Worm (Caenorhabditis elegans) whole organism, early embryonic: ENCODE results near the gene ttr-3.

Experiments used
- F13C5.2 ChIP-seq: sonication (generic microtip); optimal IDR thresholded peaks from 2 replicates; lab custom pipeline; 2017; ENCODE audit warnings: mild to moderate bottlenecking, missing genetic modification characterization, inconsistent platforms, missing compliant biosample characterization
- aly-1 ChIP-seq: sonication (generic microtip); optimal IDR thresholded peaks from 2 replicates; lab custom pipeline; 2016; ENCODE audit warnings: missing genetic modification characterization, missing compliant biosample characterization
- ama-1 ChIP-seq: fragments of 150-350 bp; optimal IDR thresholded peaks from 2 replicates; lab custom pipeline; 2014
- ceh-13 ChIP-seq: fragments of 200-800 bp; sonication (Bioruptor generic); optimal IDR thresholded peaks from 2 replicates; lab custom pipeline; 2018; ENCODE audit warnings: mild to moderate bottlenecking, missing genetic modification characterization, missing compliant biosample characterization
- ceh-36 ChIP-seq: sonication (generic microtip); optimal IDR thresholded peaks from 2 replicates; lab custom pipeline; 2016; ENCODE audit warnings: missing genetic modification characterization, inconsistent platforms, missing compliant biosample characterization
- ets-7 ChIP-seq: sonication (generic microtip); optimal IDR thresholded peaks from 2 replicates; lab custom pipeline; 2016; ENCODE audit warnings: missing genotype, missing genetic modification characterization, missing compliant biosample characterization
- hmbx-1 ChIP-seq: sonication (generic microtip); optimal IDR thresholded peaks from 2 replicates; lab custom pipeline; 2016; ENCODE audit warnings: mild to moderate bottlenecking, missing genetic modification characterization, missing compliant biosample characterization
- hmg-4 ChIP-seq: fragments of 200-800 bp; sonication (Bioruptor generic); optimal IDR thresholded peaks from 2 replicates; lab custom pipeline; 2018; ENCODE audit warnings: mild to moderate bottlenecking, missing genetic modification characterization, missing compliant biosample characterization
- pes-1 ChIP-seq: fragments of 200-800 bp; sonication (Bioruptor generic); IDR thresholded peaks from 2 replicates; pipeline ENCODE4 v1.3.6; 2022; ENCODE audit warnings: missing genetic modification reagents, missing genetic modification characterization, missing compliant biosample characterization
- sea-1 ChIP-seq: fragments of 200-800 bp; sonication (Bioruptor generic); conservative IDR thresholded peaks from 2 replicates; pipeline ENCODE4 v1.3.6; 2022; ENCODE audit warnings: missing genetic modification characterization, missing compliant biosample characterization
- tbx-37 ChIP-seq: fragments of 200-800 bp; sonication (Bioruptor generic); conservative IDR thresholded peaks from 2 replicates; pipeline ENCODE4 v1.3.6; 2022; ENCODE audit warnings: missing genetic modification reagents, missing genetic modification characterization, missing compliant biosample characterization

- TF ChIP-seq F13C5.2 (tag; lab: Kevin White, UChicago) (no peak), pes-1 (GFP tag; lab: Robert Waterston, UW) (no peak), tbx-37 (no peak), hmg-4 (GFP tag; lab: Kevin White, UChicago) (no peak), ama-1 (lab: Kevin White, UChicago) (no peak), ets-7 (tag; lab: Kevin White, UChicago) (no peak), sea-1 (GFP tag; lab: Robert Waterston, UW) (no peak), aly-1 (tag; lab: Kevin White, UChicago) (no peak), ceh-36 (tag; lab: Kevin White, UChicago) (no peak), ceh-13 (GFP tag; lab: Kevin White, UChicago) (no peak), hmbx-1 (tag; lab: Kevin White, UChicago) (no peak)
Measured at ce11 chrIII:9946806-9947419, 20.4 kb upstream of the ttr-3 start, which contains the start of gene K03H1.7.
